Fruit fly (Drosophila melanogaster): ENCODE results near the gene CG4119.

Gene CG4119

DNA sequence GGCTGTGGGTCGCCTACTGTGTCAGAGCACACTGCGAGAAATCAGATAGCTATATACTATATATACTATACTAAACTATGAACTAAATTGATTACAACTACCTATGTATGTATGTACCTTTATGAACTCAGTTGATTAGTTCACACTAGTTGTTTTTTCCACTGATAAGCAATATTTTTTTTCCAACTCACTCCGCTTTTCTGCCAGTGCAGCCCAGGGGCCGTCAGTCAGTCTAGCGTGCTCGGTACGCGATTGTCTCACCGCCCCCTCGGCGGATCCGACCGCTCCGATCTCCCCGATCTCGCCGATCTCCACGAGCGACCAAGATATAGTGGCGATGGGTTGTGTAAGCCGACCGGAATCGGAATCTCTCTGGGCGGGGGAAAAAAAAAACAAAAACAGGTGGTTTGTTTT, 40.1 kb downstream of the CG4119 start:
- TF ChIP-seq CG7271 (tag; optimal IDR thresholded peaks at IDR 0.05), result peak; percentile 2
- TF ChIP-seq crol (GFP tag; IDR thresholded peaks at IDR 0.05), result peak; percentile 79
- peak; percentile 95 for TF ChIP-seq CG13894 (tag; optimal IDR thresholded peaks at IDR 0.05)
- peak; percentile 86 for TF ChIP-seq CG17612 (GFP tag; IDR thresholded peaks at IDR 0.05)
- 0 out of 2 replicates have a peak, but pooled peaks have one; percentile 44 for TF ChIP-seq ham (GFP tag; IDR thresholded peaks at IDR 0.05)
- peak; percentile 83 for TF ChIP-seq CG4404 (GFP tag; IDR thresholded peaks at IDR 0.05)
- peak; percentile 82 for TF ChIP-seq CG10366 (GFP tag; IDR thresholded peaks at IDR 0.05)
- peak; percentile 48 for TF ChIP-seq CG30431 (GFP tag; optimal IDR thresholded peaks at IDR 0.05)
- peak; percentile 93 for TF ChIP-seq Awh (GFP tag; IDR thresholded peaks at IDR 0.05)
- TF ChIP-seq fd3F (GFP tag; optimal IDR thresholded peaks at IDR 0.05), result peak; percentile 68
- TF ChIP-seq CG6175 (GFP tag; IDR thresholded peaks at IDR 0.05), result peak; percentile 89
- peak; percentile 87 for TF ChIP-seq sisA (GFP tag; IDR thresholded peaks at IDR 0.05)
- TF ChIP-seq CG31365 (tag; optimal IDR thresholded peaks at IDR 0.05), result peak; percentile 60
- TF ChIP-seq CG31441 (GFP tag; IDR thresholded peaks at IDR 0.05), result peak; percentile 86
- TF ChIP-seq salm (tag; optimal IDR thresholded peaks at IDR 0.05), result peak; percentile 71
- peak; percentile 59 for TF ChIP-seq Hr3 (GFP tag; optimal IDR thresholded peaks at IDR 0.05)
- TF ChIP-seq sens-2 (GFP tag; IDR thresholded peaks at IDR 0.05), result peak; percentile 42; the same call in 1 of the 2 replicates
- peak; percentile 34 for TF ChIP-seq NK7.1 (GFP tag; optimal IDR thresholded peaks at IDR 0.05)
- peak; percentile 60 for TF ChIP-seq Antp (GFP tag; optimal IDR thresholded peaks at IDR 0.05)
- peak; percentile 90 for TF ChIP-seq HLH3B (GFP tag; IDR thresholded peaks at IDR 0.05)
- peak; percentile 79 for TF ChIP-seq MBD-R2 (GFP tag; IDR thresholded peaks at IDR 0.05)
- no peak for TF ChIP-seq B-H2 (GFP tag; optimal IDR thresholded peaks at IDR 0.05)
- peak; percentile 66 for TF ChIP-seq CG1602 (GFP tag; optimal IDR thresholded peaks at IDR 0.05)
- peak; percentile 85 for TF ChIP-seq ara (GFP tag; IDR thresholded peaks at IDR 0.05)
- TF ChIP-seq Nf-YB (GFP tag; optimal IDR thresholded peaks at IDR 0.05), result peak; percentile 38
- TF ChIP-seq CG1603 (tag; optimal IDR thresholded peaks at IDR 0.05), result peak; percentile 90
- TF ChIP-seq CG9797 (GFP tag; optimal IDR thresholded peaks at IDR 0.05), result no peak
- peak; percentile 82 for TF ChIP-seq Deaf1 (tag; optimal IDR thresholded peaks at IDR 0.05)
- peak; percentile 88 for TF ChIP-seq tap (tag; optimal IDR thresholded peaks at IDR 0.05)
- peak; percentile 81 for TF ChIP-seq CG7556 (GFP tag; optimal IDR thresholded peaks at IDR 0.05)
- TF ChIP-seq CG17829 (tag; optimal IDR thresholded peaks at IDR 0.05), result peak; percentile 78
- peak; percentile 89 for TF ChIP-seq CG14014 (GFP tag; IDR thresholded peaks at IDR 0.05)
- TF ChIP-seq NfI (GFP tag; optimal IDR thresholded peaks at IDR 0.05), result peak; percentile 67
- TF ChIP-seq Opbp (GFP tag; IDR thresholded peaks at IDR 0.05; ENCODE audit: partially characterized antibody), result no peak
- peak; percentile 48 for TF ChIP-seq CG12299 (tag; optimal IDR thresholded peaks at IDR 0.05)
- TF ChIP-seq Oaz (GFP tag; IDR thresholded peaks at IDR 0.05), result peak; percentile 84
- peak; percentile 88 for TF ChIP-seq ase (GFP tag; IDR thresholded peaks at IDR 0.05)
- TF ChIP-seq BEAF-32 (GFP tag; optimal IDR thresholded peaks at IDR 0.05), result no peak
- TF ChIP-seq CG6272 (GFP tag; IDR thresholded peaks at IDR 0.05), result peak; percentile 84
- TF ChIP-seq CG11695 (GFP tag; IDR thresholded peaks at IDR 0.05), result peak; percentile 90
- peak; percentile 5 for TF ChIP-seq pzg (GFP tag; optimal IDR thresholded peaks at IDR 0.05)
- TF ChIP-seq Dip3 (GFP tag; optimal IDR thresholded peaks at IDR 0.05), result peak; percentile 53
- TF ChIP-seq en (GFP tag; optimal IDR thresholded peaks at IDR 0.05), result no peak
- peak; percentile 88 for TF ChIP-seq H15 (GFP tag; IDR thresholded peaks at IDR 0.05)
- TF ChIP-seq Chrac-16 (GFP tag; optimal IDR thresholded peaks at IDR 0.05), result peak; percentile 64
- TF ChIP-seq TFAM (GFP tag; optimal IDR thresholded peaks at IDR 0.05), result no peak
- TF ChIP-seq CG4730 (GFP tag; IDR thresholded peaks at IDR 0.05), result peak; percentile 88
- TF ChIP-seq CG4820 (GFP tag; optimal IDR thresholded peaks at IDR 0.05), result peak; percentile 84
- no peak for TF ChIP-seq fd102C (GFP tag; optimal IDR thresholded peaks at IDR 0.05)
- TF ChIP-seq CG34376 (GFP tag; optimal IDR thresholded peaks at IDR 0.05), result peak; percentile 50
- TF ChIP-seq vfl (GFP tag; optimal IDR thresholded peaks at IDR 0.05), result peak; percentile 28
- peak; percentile 13 for TF ChIP-seq ftz-f1 (GFP tag; optimal IDR thresholded peaks at IDR 0.05)

Measured in whole organism, embryonic.